Fruit fly (Drosophila melanogaster) S2 (cell line): ENCODE data around the gene CG42268.

Experiments
- CG8478 ChIP-seq: fragments of >200 bp; optimal IDR thresholded peaks from 2 replicates; lab custom pipeline; 2018
- CTCF ChIP-seq, 2 experiments: fragments of >200 bp; optimal IDR thresholded peaks; 2 replicates each; lab custom pipeline; 2018

DNA sequence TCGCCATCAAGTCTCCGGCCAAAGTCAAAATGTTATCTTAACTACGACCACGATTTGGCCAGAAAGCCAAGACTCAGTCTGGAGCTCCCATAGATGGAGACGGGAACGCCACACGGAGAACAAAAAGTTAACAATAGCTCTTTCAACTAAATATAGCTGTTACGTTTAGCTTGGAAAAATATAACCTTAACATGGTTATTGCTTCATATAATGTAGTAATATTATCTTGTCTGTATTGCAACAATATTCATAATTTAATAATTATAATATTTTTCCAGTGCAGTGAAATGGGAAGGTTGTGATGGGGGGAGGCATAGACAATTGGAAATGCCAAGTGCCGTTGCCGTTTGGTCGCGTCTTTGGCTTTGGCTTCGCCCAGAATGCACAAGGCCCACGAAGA, 14.8 kb downstream of the CG42268 start:
- TF ChIP-seq CG8478 (lab: Kevin White, UChicago) (no peak), CTCF (optimal IDR thresholded peaks at IDR 0.05; lab: Kevin White, UChicago) (no peak)
